Fruit fly (Drosophila melanogaster) whole organism: Measurements from ENCODE around the gene MP1.

Experiments used
- CG8478 ChIP-seq: fragments of >200 bp; optimal IDR thresholded peaks from 2 replicates; lab custom pipeline; 2018; ENCODE audit warnings: inconsistent platforms
- Dll ChIP-seq: fragments of >200 bp; optimal IDR thresholded peaks from 2 replicates; lab custom pipeline; 2017
- EcR ChIP-seq, 2 experiments: fragments of >200 bp; optimal IDR thresholded peaks; 2 replicates each; lab custom pipeline; 2017; ENCODE audit warnings: missing biosample characterization in 2 of 2, missing genetic modification characterization in 2 of 2, missing genetic modification reagents in 2 of 2
- pan ChIP-seq: fragments of >200 bp; optimal IDR thresholded peaks from 2 replicates; lab custom pipeline; 2017
- psq ChIP-seq: fragments of >200 bp; optimal IDR thresholded peaks from 2 replicates; lab custom pipeline; 2017
- usp ChIP-seq: fragments of >200 bp; optimal IDR thresholded peaks from 2 replicates; lab custom pipeline; 2017; ENCODE audit warnings: missing biosample characterization, missing genetic modification characterization, mixed read lengths

Gene MP1

DNA sequence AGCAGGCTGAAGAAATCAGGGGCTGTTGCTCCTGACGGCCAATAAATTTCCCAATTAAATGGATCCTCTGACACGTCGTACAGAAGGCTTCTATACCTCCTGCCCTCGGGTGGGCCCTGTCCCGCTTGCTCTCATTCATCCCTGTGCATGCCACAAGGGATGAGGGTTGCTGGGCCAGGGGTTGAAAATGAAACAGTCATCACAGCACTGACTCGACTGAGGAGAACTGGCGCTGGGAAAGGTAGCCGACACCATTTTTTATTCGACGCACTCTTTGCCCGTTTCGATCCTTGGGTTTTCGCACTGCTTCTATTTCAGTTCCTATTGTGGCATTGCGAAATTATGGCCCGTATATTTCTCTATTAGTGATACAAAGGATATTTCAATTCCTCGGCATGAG, 33.5 kb downstream of the MP1 start:
- TF ChIP-seq EcR (GFP tag; optimal IDR thresholded peaks at IDR 0.05; lab: Kevin White, UChicago) (no peak), psq (no peak), CG8478 (lab: Kevin White, UChicago) (no peak), usp (no peak), Dll (lab: Kevin White, UChicago) (no peak), pan (lab: Kevin White, UChicago) (no peak)

DNA sequence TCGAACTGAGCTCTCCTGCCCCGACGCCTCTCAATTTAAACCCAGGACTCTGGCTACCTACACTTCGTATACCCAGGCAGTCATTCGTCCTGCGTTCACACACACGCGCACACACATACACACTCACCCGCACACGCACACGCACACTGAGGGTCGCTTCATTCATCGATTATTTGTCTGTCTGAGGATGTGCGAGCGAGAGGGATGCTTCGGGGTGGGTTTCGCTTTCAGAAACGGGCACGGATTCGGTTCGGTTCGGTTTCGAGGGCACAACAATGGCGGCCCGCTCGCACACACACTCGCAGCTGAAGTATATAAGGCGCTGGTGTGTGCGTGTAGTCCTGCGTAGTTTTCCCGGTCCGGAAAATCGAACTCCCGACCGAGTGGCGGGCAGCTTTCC, 38.9 kb downstream of the MP1 start, which contains the start of gene hkb:
hkb (minus strand) TSS at position 11 of the 400 bp plus-strand sequence.
- TF ChIP-seq usp (no peak), CG8478 (lab: Kevin White, UChicago) (no peak), psq (no peak), EcR (GFP tag; optimal IDR thresholded peaks at IDR 0.05; lab: Kevin White, UChicago) (no peak), Dll (lab: Kevin White, UChicago) (no peak), pan (lab: Kevin White, UChicago) (no peak)

dm6 chr3R:4348197-4348814, 40.6 kb downstream of the MP1 start:
- TF ChIP-seq CG8478 (lab: Kevin White, UChicago) (no peak), psq (no peak), pan (lab: Kevin White, UChicago) (no peak), usp (no peak), EcR (GFP tag; optimal IDR thresholded peaks at IDR 0.05; lab: Kevin White, UChicago) (no peak), Dll (lab: Kevin White, UChicago) (no peak)

DNA sequence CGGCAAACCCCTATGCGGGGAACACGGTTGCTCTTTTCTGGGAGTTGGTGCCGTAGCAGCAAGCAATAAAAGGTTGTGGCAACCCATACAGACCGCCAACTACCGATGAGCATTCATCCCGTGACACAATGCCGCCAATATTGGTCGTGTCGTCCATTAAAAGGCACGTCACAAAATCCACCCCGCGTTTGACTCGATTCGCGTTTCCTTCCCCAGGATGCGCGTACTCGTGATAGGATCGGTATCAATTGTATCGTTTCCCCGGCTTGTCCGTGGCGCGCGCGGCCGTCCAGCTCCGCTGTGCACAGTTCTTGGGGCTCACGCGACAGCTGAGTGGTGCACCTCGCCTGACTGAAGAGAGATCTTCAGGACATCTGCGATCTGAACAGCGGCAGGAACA, 42.5 kb downstream of the MP1 start:
- TF ChIP-seq pan (lab: Kevin White, UChicago) (no peak), usp (no peak), Dll (lab: Kevin White, UChicago) (no peak), CG8478 (lab: Kevin White, UChicago) (no peak), psq (no peak), EcR (GFP tag; optimal IDR thresholded peaks at IDR 0.05; lab: Kevin White, UChicago) (no peak)

dm6 chr3R:4353569-4353968, 45.9 kb downstream of the MP1 start:
- TF ChIP-seq pan (lab: Kevin White, UChicago) (no peak), Dll (lab: Kevin White, UChicago) (no peak), EcR (GFP tag; optimal IDR thresholded peaks at IDR 0.05; lab: Kevin White, UChicago) (no peak), CG8478 (lab: Kevin White, UChicago) (no peak), usp (no peak), psq (no peak)
